Fruit fly (Drosophila melanogaster): ENCODE results near the gene RecQ4.

The RecQ4 gene

dm6 chr3L:8197779-8198279 lies 22.1 kb upstream of the RecQ4 start, which contains the start of the genes UbcE2M and Dhps (continued):
- TF ChIP-seq CG6254 (GFP tag; optimal IDR thresholded peaks at IDR 0.05) (peak; percentile 20), CG14441 (GFP tag; IDR thresholded peaks at IDR 0.05) (peak; percentile 63; the same call in 1 of the 2 replicates), CG15601 (tag; optimal IDR thresholded peaks at IDR 0.05) (no peak), Sry-β (GFP tag; optimal IDR thresholded peaks at IDR 0.05) (peak; percentile 95), CG13296 (GFP tag; optimal IDR thresholded peaks at IDR 0.05) (peak; percentile 72), CG13775 (GFP tag; optimal IDR thresholded peaks at IDR 0.05) (peak; percentile 85), scrt (GFP tag; optimal IDR thresholded peaks at IDR 0.05) (peak; percentile 79), disco-r (GFP tag; optimal IDR thresholded peaks at IDR 0.05) (no peak), CG11398 (GFP tag; optimal IDR thresholded peaks at IDR 0.05) (no peak), CG1233 (GFP tag; optimal IDR thresholded peaks at IDR 0.05) (peak; percentile 68), gcm (GFP tag; optimal IDR thresholded peaks at IDR 0.05) (no peak), en (GFP tag; optimal IDR thresholded peaks at IDR 0.05) (no peak), CG12391 (tag; optimal IDR thresholded peaks at IDR 0.05) (peak; percentile 87), CG7839 (tag; optimal IDR thresholded peaks at IDR 0.05) (no peak), ken (GFP tag; IDR thresholded peaks at IDR 0.05) (peak; percentile 44; the same call in 1 of the 3 replicates), sima (GFP tag; optimal IDR thresholded peaks at IDR 0.05) (no peak), eyg (GFP tag; optimal IDR thresholded peaks at IDR 0.05) (peak; percentile 36), Spps (tag; optimal IDR thresholded peaks at IDR 0.05) (peak; percentile 50), NfI (GFP tag; optimal IDR thresholded peaks at IDR 0.05) (peak; percentile 77), Adf1 (GFP tag; IDR thresholded peaks at IDR 0.05) (peak; percentile 27; the same call in 1 of the 2 replicates), ash1 (GFP tag; optimal IDR thresholded peaks at IDR 0.05) (no peak), Aef1 (GFP tag; IDR thresholded peaks at IDR 0.05) (no peak; the same call in 1 of the 3 replicates), lab (GFP tag; optimal IDR thresholded peaks at IDR 0.05) (no peak), pum (GFP tag; optimal IDR thresholded peaks at IDR 0.05) (peak; percentile 38), mld (GFP tag; IDR thresholded peaks at IDR 0.05; ENCODE audit: partially characterized antibody) (peak; percentile 72; the same call in 2 of the 3 replicates), CG12942 (GFP tag; optimal IDR thresholded peaks at IDR 0.05) (peak; percentile 53), Dip3 (GFP tag; optimal IDR thresholded peaks at IDR 0.05) (peak; percentile 49), ci (GFP tag; IDR thresholded peaks at IDR 0.05) (no peak), slbo (GFP tag; IDR thresholded peaks at IDR 0.05) (peak; percentile 87), Hey (tag; optimal IDR thresholded peaks at IDR 0.05) (no peak), Tbp (GFP tag; optimal IDR thresholded peaks at IDR 0.05) (no peak), B-H1 (GFP tag; IDR thresholded peaks at IDR 0.05) (peak; percentile 33; the same call in 1 of the 3 replicates), Stat92E (GFP tag; optimal IDR thresholded peaks at IDR 0.05) (no peak), CG8765 (GFP tag; IDR thresholded peaks at IDR 0.05) (peak; percentile 52), CG7786 (GFP tag; optimal IDR thresholded peaks at IDR 0.05) (peak; percentile 30), CG12071 (GFP tag; optimal IDR thresholded peaks at IDR 0.05) (no peak), Dp (GFP tag; optimal IDR thresholded peaks at IDR 0.05) (peak; percentile 36), maf-S (GFP tag; optimal IDR thresholded peaks at IDR 0.05) (peak; percentile 45), her (GFP tag; optimal IDR thresholded peaks at IDR 0.05) (no peak), zen2 (GFP tag; IDR thresholded peaks at IDR 0.05; ENCODE audit: partially characterized antibody) (peak; percentile 54; the same call in 1 of the 3 replicates), z (GFP tag; IDR thresholded peaks at IDR 0.05) (no peak), fd64A (GFP tag; optimal IDR thresholded peaks at IDR 0.05) (no peak), CG8944 (GFP tag; optimal IDR thresholded peaks at IDR 0.05) (peak; percentile 11), Lhr (GFP tag; optimal IDR thresholded peaks at IDR 0.05) (peak; percentile 20), pb (GFP tag; optimal IDR thresholded peaks at IDR 0.05) (no peak), CG31224 (GFP tag; IDR thresholded peaks at IDR 0.05) (peak; percentile 56; the same call in 1 of the 2 replicates), Xbp1 (GFP tag; optimal IDR thresholded peaks at IDR 0.05) (peak; percentile 77), Ets65A (GFP tag) (peak; percentile 94), TFAM (GFP tag; optimal IDR thresholded peaks at IDR 0.05) (no peak), CG34376 (GFP tag; optimal IDR thresholded peaks at IDR 0.05) (peak; percentile 11)
